Worm (Caenorhabditis elegans): Measurements from ENCODE around the gene dct-12.

ce11 chrII:12401791-12402190, 30.5 kb downstream of the dct-12 start, which contains the start of gene sre-29:
- no peak for TF ChIP-seq B0310.2 (tag; optimal IDR thresholded peaks at IDR 0.05)
- TF ChIP-seq scrt-1 (GFP tag; IDR thresholded peaks at IDR 0.05) = no peak
- no peak for TF ChIP-seq aly-1 (tag; optimal IDR thresholded peaks at IDR 0.05)
- TF ChIP-seq ceh-13 (GFP tag; optimal IDR thresholded peaks at IDR 0.05) = no peak
- TF ChIP-seq ama-1 (optimal IDR thresholded peaks at IDR 0.05) = no peak
- TF ChIP-seq hmbx-1 (tag; optimal IDR thresholded peaks at IDR 0.05) = no peak
- TF ChIP-seq sea-1 (GFP tag; conservative IDR thresholded peaks at IDR 0.05) = no peak
